Fruit fly (Drosophila melanogaster) whole organism, prepupa: ENCODE measurements around the gene osp.

Source experiments
- Blimp-1 ChIP-seq: fragments of 200-800 bp; sonication (Bioruptor generic); optimal IDR thresholded peaks from 3 replicates; lab custom pipeline; 2017; ENCODE audit warnings: missing biosample characterization, missing genetic modification characterization, mild to moderate bottlenecking, moderate library complexity, missing genetic modification reagents
- CG10631 ChIP-seq: fragments of 200-800 bp; sonication (Bioruptor generic); optimal IDR thresholded peaks from 2 replicates; lab custom pipeline; 2016; ENCODE audit warnings: missing biosample characterization, missing genetic modification characterization
- CG10669 ChIP-seq: fragments of 200-800 bp; sonication (Bioruptor generic); optimal IDR thresholded peaks from 3 replicates; lab custom pipeline; 2018; ENCODE audit warnings: missing biosample characterization, mild to moderate bottlenecking, missing genetic modification characterization, moderate library complexity
- CG15336 ChIP-seq: fragments of 200-800 bp; sonication (Bioruptor generic); IDR thresholded peaks from 2 replicates; pipeline ENCODE4 v1.3.6; 2022; ENCODE audit warnings: missing biosample characterization, missing genetic modification characterization
- CG1621 ChIP-seq: fragments of 200-800 bp; sonication (Bioruptor generic); optimal IDR thresholded peaks from 3 replicates; lab custom pipeline; 2018; ENCODE audit warnings: missing biosample characterization, mild to moderate bottlenecking, missing genetic modification characterization
- CG16779 ChIP-seq: fragments of 200-800 bp; sonication (Bioruptor generic); optimal IDR thresholded peaks from 3 replicates; lab custom pipeline; 2017; ENCODE audit warnings: missing biosample characterization, mild to moderate bottlenecking, missing genetic modification characterization
- CG3032 ChIP-seq: fragments of 200-800 bp; optimal IDR thresholded peaks from 2 replicates; lab custom pipeline; 2019; ENCODE audit warnings: missing biosample characterization, mild to moderate bottlenecking, missing genetic modification characterization, moderate library complexity
- CG31627 ChIP-seq: fragments of 200-800 bp; sonication (Bioruptor generic); optimal IDR thresholded peaks from 3 replicates; lab custom pipeline; 2016; ENCODE audit warnings: missing biosample characterization, missing genetic modification characterization
- CG32006 ChIP-seq: fragments of 200-800 bp; sonication (Bioruptor generic); optimal IDR thresholded peaks from 3 replicates; lab custom pipeline; 2017; ENCODE audit warnings: missing biosample characterization, mild to moderate bottlenecking, missing genetic modification characterization
- CG34406 ChIP-seq: fragments of 200-800 bp; sonication (Bioruptor generic); optimal IDR thresholded peaks from 3 replicates; lab custom pipeline; 2016; ENCODE audit warnings: missing biosample characterization, missing genetic modification characterization
- CG3919 ChIP-seq: fragments of 200-800 bp; sonication (Bioruptor generic); optimal IDR thresholded peaks from 3 replicates; lab custom pipeline; 2016; ENCODE audit warnings: missing biosample characterization, missing genetic modification characterization
- CG4318 ChIP-seq: fragments of 200-800 bp; sonication (Bioruptor generic); optimal IDR thresholded peaks from 3 replicates; lab custom pipeline; 2017; ENCODE audit warnings: missing biosample characterization, mild to moderate bottlenecking, missing genetic modification characterization
- CG6163 ChIP-seq: fragments of 200-800 bp; sonication (Bioruptor generic); IDR thresholded peaks from 3 replicates; pipeline ENCODE4 v1.3.6; 2022; ENCODE audit warnings: missing biosample characterization, missing genetic modification characterization
- CG6276 ChIP-seq: fragments of 200-800 bp; sonication (Bioruptor generic); optimal IDR thresholded peaks from 2 replicates; lab custom pipeline; 2017; ENCODE audit warnings: missing biosample characterization, mild to moderate bottlenecking, missing genetic modification characterization
- CG6792 ChIP-seq: fragments of 200-800 bp; sonication (Bioruptor generic); optimal IDR thresholded peaks from 3 replicates; lab custom pipeline; 2016; ENCODE audit warnings: missing biosample characterization, missing genetic modification characterization
- CG6808 ChIP-seq: fragments of 200-800 bp; sonication (Bioruptor generic); optimal IDR thresholded peaks from 3 replicates; lab custom pipeline; 2017; ENCODE audit warnings: missing biosample characterization, missing genetic modification characterization, mild to moderate bottlenecking, moderate library complexity, missing genetic modification reagents
- CG6854 ChIP-seq: fragments of 200-800 bp; sonication (Bioruptor generic); optimal IDR thresholded peaks from 2 replicates; lab custom pipeline; 2017; ENCODE audit warnings: missing biosample characterization, mild to moderate bottlenecking, missing genetic modification characterization
- CG7368 ChIP-seq: fragments of 200-800 bp; sonication (Bioruptor generic); optimal IDR thresholded peaks from 3 replicates; lab custom pipeline; 2016; ENCODE audit warnings: missing biosample characterization, missing genetic modification characterization
- CG8632 ChIP-seq: fragments of 200-800 bp; sonication (Bioruptor generic); optimal IDR thresholded peaks from 3 replicates; lab custom pipeline; 2016; ENCODE audit warnings: missing biosample characterization, missing genetic modification characterization
- CG9139 ChIP-seq: fragments of 200-800 bp; sonication (Bioruptor generic); optimal IDR thresholded peaks from 3 replicates; lab custom pipeline; 2017; ENCODE audit warnings: missing biosample characterization, mild to moderate bottlenecking, missing genetic modification characterization
- Eip75B ChIP-seq: fragments of 200-800 bp; sonication (Bioruptor generic); optimal IDR thresholded peaks from 3 replicates; lab custom pipeline; 2016; ENCODE audit warnings: missing biosample characterization, missing genetic modification characterization
- Eip78C ChIP-seq: fragments of 200-800 bp; sonication (Bioruptor generic); peaks from one replicate; lab custom pipeline; 2016; ENCODE audit warnings: missing biosample characterization, missing genetic modification characterization
- Eip93F ChIP-seq: fragments of 200-800 bp; sonication (Bioruptor generic); optimal IDR thresholded peaks from 2 replicates; lab custom pipeline; 2016; ENCODE audit warnings: missing biosample characterization, mild to moderate bottlenecking, missing genetic modification characterization
- Ets21C ChIP-seq: fragments of 200-800 bp; sonication (Bioruptor generic); optimal IDR thresholded peaks from 3 replicates; lab custom pipeline; 2016; ENCODE audit warnings: missing biosample characterization, missing genetic modification characterization
- Ets96B ChIP-seq: fragments of 200-800 bp; optimal IDR thresholded peaks from 2 replicates; lab custom pipeline; 2019; ENCODE audit warnings: missing biosample characterization, mild to moderate bottlenecking, missing genetic modification characterization, moderate library complexity
- Gug ChIP-seq: fragments of 200-800 bp; sonication (Bioruptor generic); IDR thresholded peaks from 2 replicates; pipeline ENCODE4 v1.3.6; 2022; ENCODE audit warnings: missing biosample characterization, missing genetic modification characterization
- Hr38 ChIP-seq: sonication (Bioruptor generic); optimal IDR thresholded peaks from 2 replicates; lab custom pipeline; 2016; ENCODE audit warnings: missing biosample characterization, missing genetic modification characterization
- Hr39 ChIP-seq: fragments of 200-800 bp; sonication (Bioruptor generic); optimal IDR thresholded peaks from 2 replicates; lab custom pipeline; 2016; ENCODE audit warnings: missing biosample characterization, missing genetic modification characterization
- Hr4 ChIP-seq: fragments of 200-800 bp; sonication (Bioruptor generic); optimal IDR thresholded peaks from 3 replicates; lab custom pipeline; 2016; ENCODE audit warnings: missing biosample characterization, missing genetic modification characterization
- Lpt ChIP-seq: fragments of 200-800 bp; sonication (Bioruptor generic); optimal IDR thresholded peaks from 3 replicates; lab custom pipeline; 2016; ENCODE audit warnings: missing biosample characterization, missing genetic modification characterization
- OdsH ChIP-seq: fragments of 200-800 bp; sonication (Bioruptor generic); optimal IDR thresholded peaks from 3 replicates; lab custom pipeline; 2016; ENCODE audit warnings: missing biosample characterization, missing genetic modification characterization
- Smox ChIP-seq: fragments of 200-800 bp; sonication (Bioruptor generic); optimal IDR thresholded peaks from 3 replicates; lab custom pipeline; 2016; ENCODE audit warnings: missing biosample characterization, missing genetic modification characterization
- Sox102F ChIP-seq: fragments of 200-800 bp; sonication (Bioruptor generic); optimal IDR thresholded peaks from 2 replicates; lab custom pipeline; 2016; ENCODE audit warnings: missing biosample characterization, mild to moderate bottlenecking, missing genetic modification characterization
- Sox15 ChIP-seq: fragments of 200-800 bp; sonication (Bioruptor generic); optimal IDR thresholded peaks from 3 replicates; lab custom pipeline; 2016; ENCODE audit warnings: missing biosample characterization, missing genetic modification characterization
- achi ChIP-seq: fragments of 200-800 bp; sonication (Bioruptor generic); optimal IDR thresholded peaks from 3 replicates; lab custom pipeline; 2016; ENCODE audit warnings: missing biosample characterization, missing genetic modification characterization
- acj6 ChIP-seq: fragments of 200-800 bp; sonication (Bioruptor generic); optimal IDR thresholded peaks from 3 replicates; lab custom pipeline; 2016; ENCODE audit warnings: missing biosample characterization, missing genetic modification characterization
- cyc ChIP-seq: fragments of 200-800 bp; sonication (Bioruptor generic); optimal IDR thresholded peaks from 3 replicates; lab custom pipeline; 2016; ENCODE audit warnings: missing biosample characterization, missing genetic modification characterization
- dac ChIP-seq: fragments of 200-800 bp; sonication (Bioruptor generic); optimal IDR thresholded peaks from 2 replicates; lab custom pipeline; 2017; ENCODE audit warnings: missing biosample characterization, mild to moderate bottlenecking, missing genetic modification characterization
- dsx ChIP-seq: fragments of 200-800 bp; optimal IDR thresholded peaks from 3 replicates; lab custom pipeline; 2019; ENCODE audit warnings: missing biosample characterization, mild to moderate bottlenecking, missing genetic modification characterization, moderate library complexity; ENCODE audit not compliant: poor library complexity, severe bottlenecking
- eg ChIP-seq: fragments of 200-800 bp; sonication (Bioruptor generic); IDR thresholded peaks from 3 replicates; pipeline ENCODE4 v1.3.6; 2022; ENCODE audit warnings: missing biosample characterization, missing genetic modification characterization
- fd59A ChIP-seq: fragments of 200-800 bp; sonication (Bioruptor generic); optimal IDR thresholded peaks from 2 replicates; lab custom pipeline; 2017; ENCODE audit warnings: missing biosample characterization, mild to moderate bottlenecking, missing genetic modification characterization, missing genetic modification reagents
- fd85E ChIP-seq: fragments of 200-800 bp; sonication (Bioruptor generic); optimal IDR thresholded peaks from 3 replicates; lab custom pipeline; 2016; ENCODE audit warnings: missing biosample characterization, missing genetic modification characterization
- fkh ChIP-seq: fragments of 200-800 bp; sonication (Bioruptor generic); optimal IDR thresholded peaks from 3 replicates; lab custom pipeline; 2017; ENCODE audit warnings: missing biosample characterization, mild to moderate bottlenecking, missing genetic modification characterization, moderate library complexity
- lz ChIP-seq: fragments of 200-800 bp; sonication (Bioruptor generic); optimal IDR thresholded peaks from 3 replicates; lab custom pipeline; 2016; ENCODE audit warnings: missing biosample characterization, missing genetic modification characterization
- pdm3 ChIP-seq: fragments of 200-800 bp; sonication (Bioruptor generic); optimal IDR thresholded peaks from 3 replicates; lab custom pipeline; 2016; ENCODE audit warnings: missing biosample characterization, missing genetic modification characterization
- salr ChIP-seq, 2 experiments: fragments of 200-800 bp; sonication (Bioruptor generic); optimal IDR thresholded peaks; 3 replicates each; lab custom pipeline; 2016 to 2018; ENCODE audit warnings: missing biosample characterization in 2 of 2, missing genetic modification characterization in 2 of 2, mild to moderate bottlenecking in 1 of 2
- spab ChIP-seq: fragments of 200-800 bp; sonication (Bioruptor generic); optimal IDR thresholded peaks from 2 replicates; lab custom pipeline; 2017; ENCODE audit warnings: missing biosample characterization, mild to moderate bottlenecking, missing genetic modification characterization, missing genetic modification reagents
- ss ChIP-seq, 2 experiments: fragments of 200-800 bp; sonication (Bioruptor generic); optimal IDR thresholded peaks; 2 replicates in 1 of 2; 3 replicates in 1 of 2; lab custom pipeline; 2017 to 2018; ENCODE audit warnings: mild to moderate bottlenecking in 2 of 2, missing biosample characterization in 2 of 2, missing genetic modification characterization in 2 of 2, moderate library complexity in 1 of 2
- svp ChIP-seq: fragments of 200-800 bp; sonication (Bioruptor generic); peaks from one replicate; lab custom pipeline; 2016; ENCODE audit warnings: missing biosample characterization, missing genetic modification characterization
- topi ChIP-seq: fragments of 200-800 bp; sonication (Bioruptor generic); optimal IDR thresholded peaks from 3 replicates; lab custom pipeline; 2016; ENCODE audit warnings: missing biosample characterization, missing genetic modification characterization
- vri ChIP-seq: fragments of 200-800 bp; sonication (Bioruptor generic); optimal IDR thresholded peaks from 3 replicates; lab custom pipeline; 2016; ENCODE audit warnings: missing biosample characterization, mild to moderate bottlenecking, missing genetic modification characterization

osp gene

dm6 chr2L:14586714-14587481 is 102.2 kb downstream of the osp start:
- no peak for TF ChIP-seq fkh (GFP tag; lab: Kevin White, UChicago)
- no peak for TF ChIP-seq Hr39 (GFP tag; lab: Kevin White, UChicago)
- no peak for TF ChIP-seq CG31627 (GFP tag; lab: Kevin White, UChicago)
- peak; percentile 37 for TF ChIP-seq dsx
- TF ChIP-seq CG15336 (GFP tag; lab: Robert Waterston, UW) = peak; percentile 59
- no peak for TF ChIP-seq Eip93F (GFP tag; lab: Kevin White, UChicago)
- no peak for TF ChIP-seq cyc (GFP tag; lab: Kevin White, UChicago)
- no peak for TF ChIP-seq vri (GFP tag; lab: Kevin White, UChicago)
- no peak for TF ChIP-seq CG6163 (GFP tag; lab: Robert Waterston, UW)
- peak; percentile 32 for TF ChIP-seq spab
- TF ChIP-seq Hr4 (GFP tag; lab: Kevin White, UChicago) = peak; percentile 30
- no peak for TF ChIP-seq Lpt (GFP tag; lab: Kevin White, UChicago)
- TF ChIP-seq Sox15 = no peak
- peak; percentile 37 for TF ChIP-seq OdsH (GFP tag; lab: Kevin White, UChicago)
- no peak for TF ChIP-seq fd85E
- no peak for TF ChIP-seq CG16779 (tag; lab: Kevin White, UChicago)
- no peak for TF ChIP-seq Blimp-1
- no peak for TF ChIP-seq Hr38
- peak in 1 of 2 experiments; percentile 47 for TF ChIP-seq salr (GFP tag; optimal IDR thresholded peaks at IDR 0.05; lab: Kevin White, UChicago)
- no peak for TF ChIP-seq CG7368 (GFP tag; lab: Kevin White, UChicago)
- no peak for TF ChIP-seq Eip75B (GFP tag; lab: Kevin White, UChicago)
- TF ChIP-seq CG34406 = peak; percentile 10
- TF ChIP-seq CG10631 (GFP tag; lab: Kevin White, UChicago) = peak; percentile 53
- no peak for TF ChIP-seq CG9139 (GFP tag; lab: Kevin White, UChicago)
- no peak for TF ChIP-seq Gug
- TF ChIP-seq svp (GFP tag; lab: Kevin White, UChicago) = peak; percentile 24
- TF ChIP-seq eg = 0 out of 3 replicates have a peak, but pooled peaks have one; percentile 14
- TF ChIP-seq achi (GFP tag; lab: Kevin White, UChicago) = peak; percentile 52
- TF ChIP-seq Sox102F (GFP tag; lab: Kevin White, UChicago) = no peak
- TF ChIP-seq CG8632 = no peak
- no peak for TF ChIP-seq dac (GFP tag; lab: Kevin White, UChicago)
- peak; percentile 34 for TF ChIP-seq CG10669 (GFP tag; lab: Kevin White, UChicago)
- peak; percentile 56 for TF ChIP-seq CG3032 (tag; lab: Kevin White, UChicago)
- TF ChIP-seq Ets21C (GFP tag; lab: Kevin White, UChicago) = no peak
- peak; percentile 87 for TF ChIP-seq Eip78C (GFP tag; lab: Kevin White, UChicago)
- TF ChIP-seq pdm3 = peak; percentile 3
- peak; percentile 0 for TF ChIP-seq Smox (GFP tag; lab: Kevin White, UChicago)
- TF ChIP-seq CG4318 = no peak
- TF ChIP-seq CG6792 (GFP tag; lab: Kevin White, UChicago) = peak; percentile 13
- TF ChIP-seq Ets96B (tag; lab: Kevin White, UChicago) = peak; percentile 58
- no peak for TF ChIP-seq CG6854 (GFP tag; lab: Kevin White, UChicago)
- no peak for TF ChIP-seq topi
- no peak for TF ChIP-seq CG6276 (GFP tag; lab: Kevin White, UChicago)
- peak; percentile 36 for TF ChIP-seq CG6808 (GFP tag; lab: Kevin White, UChicago)
- TF ChIP-seq acj6 = peak; percentile 29
- peak; percentile 13 to 43 for TF ChIP-seq ss (GFP tag; optimal IDR thresholded peaks at IDR 0.05; lab: Kevin White, UChicago)
- TF ChIP-seq CG3919 (GFP tag; lab: Kevin White, UChicago) = peak; percentile 22
- no peak for TF ChIP-seq CG1621 (tag; lab: Kevin White, UChicago)
- TF ChIP-seq lz (GFP tag; lab: Kevin White, UChicago) = no peak
- peak; percentile 25 for TF ChIP-seq fd59A
- peak; percentile 48 for TF ChIP-seq CG32006 (GFP tag; lab: Kevin White, UChicago)
